Fruit fly (Drosophila melanogaster): ENCODE results near the gene Gr93b.

Gene Gr93b

DNA sequence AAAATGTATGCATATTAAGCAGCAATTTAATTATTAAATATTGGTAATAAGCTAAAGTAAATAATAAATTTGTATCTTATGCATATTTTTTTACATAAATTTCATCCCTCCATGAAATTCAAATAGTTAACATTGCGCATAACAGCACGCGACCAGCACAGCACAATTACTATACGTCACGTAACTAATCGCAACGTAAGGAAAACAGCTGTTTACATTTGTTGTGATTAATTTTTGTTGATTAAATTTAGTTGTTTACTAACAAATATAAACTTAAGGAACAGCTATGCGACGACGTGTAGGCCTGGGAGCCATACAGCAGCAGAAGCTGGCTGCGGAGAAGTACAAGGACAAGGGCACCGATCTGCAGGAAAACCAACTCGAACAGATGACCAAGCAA is 21.4 kb upstream of the Gr93b start, which contains the start of gene lsn (continued):
- TF ChIP-seq Side (GFP tag; optimal IDR thresholded peaks at IDR 0.05) = no peak
- TF ChIP-seq CG6272 (GFP tag; IDR thresholded peaks at IDR 0.05) = no peak
- peak; percentile 48 for TF ChIP-seq Meics (GFP tag; optimal IDR thresholded peaks at IDR 0.05)
- TF ChIP-seq CG13624 (GFP tag; optimal IDR thresholded peaks at IDR 0.05) = no peak
- TF ChIP-seq Atf3 (GFP tag; optimal IDR thresholded peaks at IDR 0.05) = no peak
- TF ChIP-seq lbe (GFP tag; optimal IDR thresholded peaks at IDR 0.05) = peak; percentile 6
- peak; percentile 57 for TF ChIP-seq Fer1 (GFP tag; optimal IDR thresholded peaks at IDR 0.05)
- TF ChIP-seq Hsf (GFP tag; optimal IDR thresholded peaks at IDR 0.05) = no peak
- TF ChIP-seq CG33213 (GFP tag; optimal IDR thresholded peaks at IDR 0.05) = no peak
- no peak for TF ChIP-seq mirr (GFP tag; optimal IDR thresholded peaks at IDR 0.05)
- no peak for TF ChIP-seq CG13775 (GFP tag; optimal IDR thresholded peaks at IDR 0.05)
- TF ChIP-seq Nf-YC (tag; optimal IDR thresholded peaks at IDR 0.05) = no peak
- TF ChIP-seq CG31441 (GFP tag; IDR thresholded peaks at IDR 0.05) = no peak
- TF ChIP-seq CG32767 (GFP tag; IDR thresholded peaks at IDR 0.05) = no peak
- no peak for TF ChIP-seq Asciz (GFP tag; optimal IDR thresholded peaks at IDR 0.05)
- TF ChIP-seq fd102C (GFP tag; optimal IDR thresholded peaks at IDR 0.05) = no peak
- peak; percentile 84 for TF ChIP-seq E2f2 (GFP tag; IDR thresholded peaks at IDR 0.05)
- TF ChIP-seq Mes4 (GFP tag; optimal IDR thresholded peaks at IDR 0.05) = peak; percentile 14
- no peak for TF ChIP-seq CG7786 (GFP tag; optimal IDR thresholded peaks at IDR 0.05)
- peak; percentile 11 for TF ChIP-seq Hmr (GFP tag; optimal IDR thresholded peaks at IDR 0.05)
- TF ChIP-seq Kr (GFP tag; optimal IDR thresholded peaks at IDR 0.05) = no peak
- no peak for TF ChIP-seq zen (tag; optimal IDR thresholded peaks at IDR 0.05)
- TF ChIP-seq CG7987 (GFP tag; optimal IDR thresholded peaks at IDR 0.05) = no peak
- TF ChIP-seq crc (GFP tag; optimal IDR thresholded peaks at IDR 0.05) = no peak
- no peak for TF ChIP-seq emc (GFP tag; optimal IDR thresholded peaks at IDR 0.05)
- no peak for TF ChIP-seq CG8924 (tag; optimal IDR thresholded peaks at IDR 0.05)
- no peak for TF ChIP-seq NfI (GFP tag; optimal IDR thresholded peaks at IDR 0.05)
- TF ChIP-seq CG8388 (GFP tag; optimal IDR thresholded peaks at IDR 0.05) = no peak
- no peak for TF ChIP-seq CG14860 (GFP tag; IDR thresholded peaks at IDR 0.05; ENCODE audit: partially characterized antibody)
- no peak for TF ChIP-seq CG4328 (GFP tag; optimal IDR thresholded peaks at IDR 0.05)
- TF ChIP-seq Ravus (GFP tag; IDR thresholded peaks at IDR 0.05) = no peak
- no peak for TF ChIP-seq CG9817 (tag; optimal IDR thresholded peaks at IDR 0.05)
- TF ChIP-seq D (optimal IDR thresholded peaks at IDR 0.05) = no peak
- no peak for TF ChIP-seq D (GFP tag; optimal IDR thresholded peaks at IDR 0.05)
- no peak for TF ChIP-seq CG11398 (GFP tag; optimal IDR thresholded peaks at IDR 0.05)
- TF ChIP-seq PHDP (tag; optimal IDR thresholded peaks at IDR 0.05) = peak; percentile 71
- TF ChIP-seq CG10321 (GFP tag; IDR thresholded peaks at IDR 0.05) = no peak
- no peak for TF ChIP-seq Ssrp (tag; optimal IDR thresholded peaks at IDR 0.05)
- TF ChIP-seq dati (GFP tag; IDR thresholded peaks at IDR 0.05) = no peak
- TF ChIP-seq CG13424 (tag; optimal IDR thresholded peaks at IDR 0.05) = peak; percentile 29
- TF ChIP-seq p53 (GFP tag; optimal IDR thresholded peaks at IDR 0.05) = no peak
- no peak for TF ChIP-seq Oli (tag; optimal IDR thresholded peaks at IDR 0.05)
- no peak for TF ChIP-seq CG10654 (GFP tag; optimal IDR thresholded peaks at IDR 0.05)
- no peak for TF ChIP-seq Doc3 (GFP tag; IDR thresholded peaks at IDR 0.05; ENCODE audit: partially characterized antibody)
- TF ChIP-seq fd96Cb (tag; optimal IDR thresholded peaks at IDR 0.05) = no peak
- no peak for TF ChIP-seq HHEX (GFP tag; optimal IDR thresholded peaks at IDR 0.05)
- TF ChIP-seq pnt (GFP tag; optimal IDR thresholded peaks at IDR 0.05) = no peak
- TF ChIP-seq HmgD (GFP tag; optimal IDR thresholded peaks at IDR 0.05) = no peak
- peak; percentile 55 for TF ChIP-seq CG33557 (GFP tag; optimal IDR thresholded peaks at IDR 0.05)
- TF ChIP-seq CG6254 (GFP tag; optimal IDR thresholded peaks at IDR 0.05) = no peak
- TF ChIP-seq ase (GFP tag; IDR thresholded peaks at IDR 0.05) = no peak
- TF ChIP-seq CG1529 (GFP tag; optimal IDR thresholded peaks at IDR 0.05) = peak; percentile 45
